Fruit fly (Drosophila melanogaster) whole organism, adult: Measurements from ENCODE around the gene SoYb.

ENCODE experiments used
- CG11617 ChIP-seq: fragments of 200-800 bp; sonication (Bioruptor generic); optimal IDR thresholded peaks from 2 replicates; lab custom pipeline; 2017; ENCODE audit warnings: mild to moderate bottlenecking, missing biosample characterization, missing genetic modification reagents, missing genetic modification characterization
- CG14711 ChIP-seq: fragments of 200-800 bp; sonication (Bioruptor generic); optimal IDR thresholded peaks from 2 replicates; lab custom pipeline; 2018; ENCODE audit warnings: missing biosample characterization, mild to moderate bottlenecking, missing genetic modification characterization, moderate library complexity
- Crg-1 ChIP-seq: fragments of 200-800 bp; sonication (Bioruptor generic); optimal IDR thresholded peaks from 2 replicates; lab custom pipeline; 2016; ENCODE audit warnings: missing biosample characterization, missing genetic modification characterization
- ovo ChIP-seq: fragments of 200-800 bp; sonication (Bioruptor generic); optimal IDR thresholded peaks from 2 replicates; lab custom pipeline; 2016; ENCODE audit warnings: missing biosample characterization, missing genetic modification characterization

DNA sequence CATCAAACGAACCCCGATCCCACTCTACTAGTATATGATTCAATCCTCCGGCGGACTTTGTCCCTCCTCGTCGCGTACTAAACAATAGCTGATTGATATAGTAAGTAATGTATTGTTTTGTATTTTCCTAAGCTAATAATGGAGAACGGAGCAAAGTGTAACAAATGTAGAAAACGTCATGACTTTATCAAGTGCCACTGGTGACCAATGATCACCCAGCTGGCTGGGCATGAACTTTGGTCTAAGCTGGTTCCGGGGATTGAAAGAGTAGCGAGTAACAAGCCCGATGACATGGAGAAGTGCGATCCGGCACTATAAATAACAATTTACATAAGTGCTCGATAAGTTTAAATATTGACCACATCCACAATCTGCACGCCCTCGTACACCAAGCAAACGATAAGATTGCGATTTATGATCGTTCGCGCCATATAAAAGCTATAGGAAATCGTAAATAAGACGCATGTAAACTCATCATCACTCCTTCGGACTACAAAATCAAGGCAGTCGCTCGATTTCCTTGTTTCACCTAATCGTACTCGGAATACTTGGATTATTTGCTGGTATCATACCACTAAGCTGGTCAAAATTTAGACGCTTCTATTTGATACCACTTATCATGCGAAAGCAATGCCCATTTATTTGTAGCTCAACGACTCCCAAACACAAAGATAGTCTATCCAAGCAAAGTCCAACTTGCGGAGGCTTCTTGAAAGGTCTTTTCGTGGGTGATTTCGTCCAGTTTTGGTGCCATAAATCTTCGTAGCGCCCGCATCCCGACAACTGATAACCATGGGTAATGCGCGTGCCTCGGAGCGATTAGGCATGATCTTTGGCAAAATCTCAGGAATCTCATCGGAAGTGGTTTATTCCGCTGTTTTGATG, 53.1 kb downstream of the SoYb start:
- no peak for TF ChIP-seq CG14711
- TF ChIP-seq ovo, result no peak
- no peak for TF ChIP-seq Crg-1 (GFP tag; lab: Kevin White, UChicago)
- TF ChIP-seq CG11617 (GFP tag; lab: Kevin White, UChicago), result no peak
